Fruit fly (Drosophila melanogaster): ENCODE data around the gene CG14042.
A peak's percentile ranks its signal among the peaks of the same experiment; 100 is the strongest.

The CG14042 gene

dm6 chr2L:5044892-5045619 is 7.5 kb downstream of the CG14042 start (continued):
- no peak for TF ChIP-seq kni (GFP tag; optimal IDR thresholded peaks at IDR 0.05)
- TF ChIP-seq CG11504 (tag; optimal IDR thresholded peaks at IDR 0.05), result peak; percentile 79
- peak; percentile 85 for TF ChIP-seq Gug (GFP tag; IDR thresholded peaks at IDR 0.05)
- TF ChIP-seq CG30431 (GFP tag; optimal IDR thresholded peaks at IDR 0.05), result no peak
- TF ChIP-seq pan (optimal IDR thresholded peaks at IDR 0.05), result no peak
- peak in 1 of 2 experiments; percentile 47 for TF ChIP-seq pan (GFP tag; optimal IDR thresholded peaks at IDR 0.05 in 1 of 2, IDR thresholded peaks at IDR 0.05 in 1 of 2)
- TF ChIP-seq CG13424 (tag; optimal IDR thresholded peaks at IDR 0.05), result peak; percentile 70
- peak; percentile 1 for TF ChIP-seq CG16815 (GFP tag; optimal IDR thresholded peaks at IDR 0.05)
- TF ChIP-seq Fer3 (tag; optimal IDR thresholded peaks at IDR 0.05), result peak; percentile 21
- TF ChIP-seq B-H1 (GFP tag; IDR thresholded peaks at IDR 0.05), result 0 out of 3 replicates have a peak, but pooled peaks have one; percentile 10
- peak; percentile 49; the same call in 1 of the 2 replicates for TF ChIP-seq CG5953 (GFP tag; IDR thresholded peaks at IDR 0.05)
- no peak for TF ChIP-seq unc-4 (GFP tag; IDR thresholded peaks at IDR 0.05; ENCODE audit: partially characterized antibody)
- TF ChIP-seq Usf (GFP tag; optimal IDR thresholded peaks at IDR 0.05), result no peak
- no peak for TF ChIP-seq D (optimal IDR thresholded peaks at IDR 0.05)
- peak; percentile 50 for TF ChIP-seq D (GFP tag; optimal IDR thresholded peaks at IDR 0.05)
- TF ChIP-seq CG11456 (GFP tag; IDR thresholded peaks at IDR 0.05), result peak; percentile 79; the same call in 2 of the 3 replicates
- 0 out of 3 replicates have a peak, but pooled peaks have one; percentile 8 for TF ChIP-seq Opbp (GFP tag; IDR thresholded peaks at IDR 0.05; ENCODE audit: partially characterized antibody)
- TF ChIP-seq CG1529 (GFP tag; optimal IDR thresholded peaks at IDR 0.05), result peak; percentile 1
- peak; percentile 65 for TF ChIP-seq Awh (GFP tag; IDR thresholded peaks at IDR 0.05)
- peak; percentile 39 for TF ChIP-seq Antp (GFP tag; optimal IDR thresholded peaks at IDR 0.05)
- TF ChIP-seq Med (GFP tag), result peak; percentile 92
- peak; percentile 6 for TF ChIP-seq Deaf1 (tag; optimal IDR thresholded peaks at IDR 0.05)
- no peak for TF ChIP-seq corto (GFP tag; optimal IDR thresholded peaks at IDR 0.05)
- peak; percentile 60; the same call in 2 of the 3 replicates for TF ChIP-seq ken (GFP tag; IDR thresholded peaks at IDR 0.05)
- no peak for TF ChIP-seq CG1647 (GFP tag; optimal IDR thresholded peaks at IDR 0.05)
- TF ChIP-seq ewg (GFP tag; optimal IDR thresholded peaks at IDR 0.05), result peak; percentile 36
- peak; percentile 56 for TF ChIP-seq CG30403 (GFP tag; optimal IDR thresholded peaks at IDR 0.05)
- TF ChIP-seq twi (tag; optimal IDR thresholded peaks at IDR 0.05), result no peak
- TF ChIP-seq CG31224 (GFP tag; IDR thresholded peaks at IDR 0.05), result peak; percentile 18; the same call in 1 of the 2 replicates
- TF ChIP-seq CG3847 (GFP tag; IDR thresholded peaks at IDR 0.05), result 0 out of 2 replicates have a peak, but pooled peaks have one; percentile 40
- no peak for TF ChIP-seq sc (optimal IDR thresholded peaks at IDR 0.05)
- TF ChIP-seq sc (GFP tag; optimal IDR thresholded peaks at IDR 0.05), result peak; percentile 52
- peak; percentile 61 for TF ChIP-seq CG12391 (tag; optimal IDR thresholded peaks at IDR 0.05)
- peak; percentile 38 for TF ChIP-seq Drgx (GFP tag; IDR thresholded peaks at IDR 0.05)
- peak; percentile 46 for TF ChIP-seq dimm (GFP tag; IDR thresholded peaks at IDR 0.05)
- peak; percentile 46 for TF ChIP-seq PHDP (tag; optimal IDR thresholded peaks at IDR 0.05)
- no peak for TF ChIP-seq CG8290 (GFP tag; optimal IDR thresholded peaks at IDR 0.05)
- peak in 1 of 2 experiments; percentile 64 for TF ChIP-seq CG8290 (tag; optimal IDR thresholded peaks at IDR 0.05)
- TF ChIP-seq CG7556 (GFP tag; optimal IDR thresholded peaks at IDR 0.05), result peak; percentile 78
- TF ChIP-seq CG7745 (tag; optimal IDR thresholded peaks at IDR 0.05), result no peak
- peak; percentile 46 for TF ChIP-seq Ssrp (tag; optimal IDR thresholded peaks at IDR 0.05)
- peak; percentile 6 for TF ChIP-seq CG11723 (GFP tag; optimal IDR thresholded peaks at IDR 0.05)
- TF ChIP-seq CG10979 (tag; optimal IDR thresholded peaks at IDR 0.05), result peak; percentile 54
- TF ChIP-seq p53 (GFP tag; optimal IDR thresholded peaks at IDR 0.05), result no peak
- peak; percentile 39 for TF ChIP-seq CG14710 (tag; optimal IDR thresholded peaks at IDR 0.05)
- TF ChIP-seq shn (GFP tag; optimal IDR thresholded peaks at IDR 0.05), result peak; percentile 33
- TF ChIP-seq H15 (GFP tag; IDR thresholded peaks at IDR 0.05), result peak; percentile 43; the same call in 1 of the 3 replicates
- TF ChIP-seq tio (GFP tag; optimal IDR thresholded peaks at IDR 0.05), result peak; percentile 24
- TF ChIP-seq Ets65A (GFP tag), result peak; percentile 64
- peak; percentile 71 for TF ChIP-seq row (GFP tag; IDR thresholded peaks at IDR 0.05)
